Worm (Caenorhabditis elegans): ENCODE measurements around the gene fbxa-83.

- TF ChIP-seq him-1 (tag; optimal IDR thresholded peaks at IDR 0.05) (no peak), dao-5 (tag; optimal IDR thresholded peaks at IDR 0.05) (no peak)
Measured at ce11 chrIV:14321655-14322054, 4.5 kb downstream of the fbxa-83 start, which contains the start of gene fbxa-126.
